Worm (Caenorhabditis elegans) whole organism, L2 larva: ENCODE data around the gene clec-258.

ENCODE experiments used
- F13H6.1 ChIP-seq: sonication (generic microtip); optimal IDR thresholded peaks from 2 replicates; lab custom pipeline; 2016; ENCODE audit warnings: missing genetic modification characterization, missing compliant biosample characterization
- aly-2 ChIP-seq: fragments of 150-350 bp; optimal IDR thresholded peaks from 2 replicates; lab custom pipeline; 2014; ENCODE audit warnings: missing biosample characterization, missing genetic modification characterization

DNA sequence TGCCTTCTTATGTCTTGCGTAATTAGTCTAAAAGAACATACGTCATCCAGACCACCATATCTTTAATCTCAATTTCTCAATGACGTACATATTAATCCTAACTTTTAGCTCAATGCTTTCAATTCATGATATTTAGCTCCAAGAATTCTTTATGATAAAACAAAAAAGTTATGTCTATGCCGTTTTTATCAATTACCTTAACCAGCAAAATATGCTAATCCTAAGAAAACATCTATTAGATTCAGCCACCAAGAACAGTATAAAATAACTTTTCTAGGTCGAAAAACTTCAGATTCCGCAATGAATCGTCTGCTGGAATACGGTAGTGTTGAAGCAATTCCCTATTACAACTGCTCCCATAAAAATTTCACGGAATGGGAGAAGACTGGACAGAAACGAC lies 4.4 kb upstream of the clec-258 start, which contains the start of gene srt-45:
- TF ChIP-seq F13H6.1 (tag; lab: Kevin White, UChicago), result no peak
- TF ChIP-seq aly-2 (tag; lab: Kevin White, UChicago), result no peak
